Fruit fly (Drosophila melanogaster) S2 (cell line): ENCODE data around the gene CG2126.

Experiments used
- CG8478 ChIP-seq: fragments of >200 bp; optimal IDR thresholded peaks from 2 replicates; lab custom pipeline; 2018
- CTCF ChIP-seq, 2 experiments: fragments of >200 bp; optimal IDR thresholded peaks; 2 replicates each; lab custom pipeline; 2018

CG2126 gene

dm6 chr3R:31776583-31777362 is at the start of gene CG2126, which contains the start of gene faf:
Gene CG2126 (minus strand): TSS chr3R:31776652.
Gene faf (plus strand): TSS chr3R:31777020.
- TF ChIP-seq CTCF (optimal IDR thresholded peaks at IDR 0.05; lab: Kevin White, UChicago): no peak
- TF ChIP-seq CG8478 (lab: Kevin White, UChicago): no peak

dm6 chr3R:31825571-31826068 is 49.2 kb upstream of the CG2126 start:
- TF ChIP-seq CTCF (optimal IDR thresholded peaks at IDR 0.05; lab: Kevin White, UChicago) (no peak), CG8478 (lab: Kevin White, UChicago) (no peak)

- no peak for TF ChIP-seq CTCF (optimal IDR thresholded peaks at IDR 0.05; lab: Kevin White, UChicago)
- TF ChIP-seq CG8478 (lab: Kevin White, UChicago): no peak
Observed at dm6 chr3R:31824200-31824599, 47.7 kb upstream of the CG2126 start.

- TF ChIP-seq CTCF (optimal IDR thresholded peaks at IDR 0.05; lab: Kevin White, UChicago) (no peak), CG8478 (lab: Kevin White, UChicago) (no peak)
Observed at dm6 chr3R:31822462-31822861, 46.0 kb upstream of the CG2126 start.

dm6 chr3R:31812976-31813298 is 36.5 kb upstream of the CG2126 start:
- TF ChIP-seq CG8478 (lab: Kevin White, UChicago): no peak
- TF ChIP-seq CTCF (optimal IDR thresholded peaks at IDR 0.05; lab: Kevin White, UChicago): no peak

dm6 chr3R:31812117-31812975 is 35.9 kb upstream of the CG2126 start, which contains the start of the genes FeCH and RhoGAP100F:
Gene FeCH (minus strand): TSS chr3R:31812296.
Gene RhoGAP100F (plus strand): TSS chr3R:31812609.
- no peak for TF ChIP-seq CG8478 (lab: Kevin White, UChicago)
- peak; percentile 73 to 88 for TF ChIP-seq CTCF (optimal IDR thresholded peaks at IDR 0.05; lab: Kevin White, UChicago)

dm6 chr3R:31810073-31810530 is 33.6 kb upstream of the CG2126 start, which contains the start of gene Rift:
Gene Rift (minus strand): TSS chr3R:31810186.
- TF ChIP-seq CG8478 (lab: Kevin White, UChicago) (no peak), CTCF (optimal IDR thresholded peaks at IDR 0.05; lab: Kevin White, UChicago) (no peak)

- TF ChIP-seq CTCF (optimal IDR thresholded peaks at IDR 0.05; lab: Kevin White, UChicago) (no peak), CG8478 (lab: Kevin White, UChicago) (no peak)
Observed at dm6 chr3R:31809622-31810021, 33.2 kb upstream of the CG2126 start.

- TF ChIP-seq CG8478 (lab: Kevin White, UChicago) (no peak), CTCF (optimal IDR thresholded peaks at IDR 0.05; lab: Kevin White, UChicago) (no peak)
Observed at dm6 chr3R:31808571-31808970, 32.1 kb upstream of the CG2126 start.

- no peak for TF ChIP-seq CG8478 (lab: Kevin White, UChicago)
Observed at dm6 chr3R:31805228-31805738, 28.8 kb upstream of the CG2126 start, which contains the start of the genes CG42233 and CG1971. Gene CG42233 (minus strand): TSS chr3R:31805278. Gene CG1971 (plus strand): TSS chr3R:31805468.

- TF ChIP-seq CG8478 (lab: Kevin White, UChicago): no peak
- no peak for TF ChIP-seq CTCF (optimal IDR thresholded peaks at IDR 0.05; lab: Kevin White, UChicago)
Observed at dm6 chr3R:31800663-31801062, 24.2 kb upstream of the CG2126 start, which contains the start of gene Ir100a. Gene Ir100a (plus strand): TSS chr3R:31800963.

- no peak for TF ChIP-seq CG8478 (lab: Kevin White, UChicago)
- TF ChIP-seq CTCF (optimal IDR thresholded peaks at IDR 0.05; lab: Kevin White, UChicago): peak in 1 of 2 experiments; percentile 38
Observed at dm6 chr3R:31794457-31794856, 18.0 kb upstream of the CG2126 start.

- TF ChIP-seq CG8478 (lab: Kevin White, UChicago) (no peak), CTCF (optimal IDR thresholded peaks at IDR 0.05; lab: Kevin White, UChicago) (no peak)
Observed at dm6 chr3R:31793664-31794417, 17.4 kb upstream of the CG2126 start, which contains the start of the genes Mccc1 and Acf. Gene Mccc1 (minus strand): TSS chr3R:31793907. Gene Acf (plus strand): TSS chr3R:31793981.
